Fruit fly (Drosophila melanogaster) whole organism, adult: ENCODE measurements around the gene Hibch.

ENCODE experiments used
- CG11617 ChIP-seq: fragments of 200-800 bp; sonication (Bioruptor generic); optimal IDR thresholded peaks from 2 replicates; lab custom pipeline; 2017; ENCODE audit warnings: mild to moderate bottlenecking, missing biosample characterization, missing genetic modification reagents, missing genetic modification characterization
- CG12768 ChIP-seq: fragments of 200-800 bp; sonication (Bioruptor generic); optimal IDR thresholded peaks from 2 replicates; lab custom pipeline; 2017; ENCODE audit warnings: missing biosample characterization, missing genetic modification characterization, mild to moderate bottlenecking, moderate library complexity, missing genetic modification reagents
- CG14711 ChIP-seq: fragments of 200-800 bp; sonication (Bioruptor generic); optimal IDR thresholded peaks from 2 replicates; lab custom pipeline; 2018; ENCODE audit warnings: missing biosample characterization, mild to moderate bottlenecking, missing genetic modification characterization, moderate library complexity
- CG1620 ChIP-seq: fragments of 200-800 bp; sonication (Bioruptor generic); optimal IDR thresholded peaks from 2 replicates; lab custom pipeline; 2016; ENCODE audit warnings: missing biosample characterization, missing genetic modification characterization
- CG33017 ChIP-seq: fragments of 200-800 bp; sonication (Bioruptor generic); optimal IDR thresholded peaks from 2 replicates; lab custom pipeline; 2018; ENCODE audit warnings: missing biosample characterization, mild to moderate bottlenecking, missing genetic modification characterization, moderate library complexity
- CG5204 ChIP-seq: fragments of 200-800 bp; sonication (Bioruptor generic); optimal IDR thresholded peaks from 2 replicates; lab custom pipeline; 2016; ENCODE audit warnings: missing biosample characterization, missing genetic modification characterization
- CG7045 ChIP-seq: fragments of 200-800 bp; sonication (Bioruptor generic); optimal IDR thresholded peaks from 2 replicates; lab custom pipeline; 2017; ENCODE audit warnings: missing biosample characterization, mild to moderate bottlenecking, missing genetic modification characterization
- CG7101 ChIP-seq: fragments of 200-800 bp; sonication (Bioruptor generic); optimal IDR thresholded peaks from 2 replicates; lab custom pipeline; 2018; ENCODE audit warnings: missing biosample characterization, mild to moderate bottlenecking, missing genetic modification characterization, moderate library complexity
- Clk ChIP-seq: fragments of 200-800 bp; sonication (Bioruptor generic); optimal IDR thresholded peaks from 2 replicates; lab custom pipeline; 2017; ENCODE audit warnings: missing biosample characterization, missing genetic modification characterization
- Crg-1 ChIP-seq: fragments of 200-800 bp; sonication (Bioruptor generic); optimal IDR thresholded peaks from 2 replicates; lab custom pipeline; 2016; ENCODE audit warnings: missing biosample characterization, missing genetic modification characterization
- Hr96 ChIP-seq: fragments of 200-800 bp; sonication (Bioruptor generic); optimal IDR thresholded peaks from 2 replicates; lab custom pipeline; 2016; ENCODE audit warnings: missing biosample characterization, missing genetic modification characterization
- Mnt ChIP-seq: fragments of 200-800 bp; sonication (Bioruptor generic); optimal IDR thresholded peaks from 2 replicates; lab custom pipeline; 2016; ENCODE audit warnings: missing biosample characterization, mild to moderate bottlenecking, missing genetic modification characterization
- bab1 ChIP-seq: fragments of 200-800 bp; sonication (Bioruptor generic); optimal IDR thresholded peaks from 3 replicates; lab custom pipeline; 2019; ENCODE audit warnings: missing biosample characterization, mild to moderate bottlenecking, missing genetic modification characterization, moderate library complexity
- cic ChIP-seq: fragments of 200-800 bp; sonication (Bioruptor generic); optimal IDR thresholded peaks from 2 replicates; lab custom pipeline; 2017; ENCODE audit warnings: missing biosample characterization, mild to moderate bottlenecking, missing genetic modification characterization, moderate library complexity
- cnc ChIP-seq, 2 experiments: fragments of >200 bp; optimal IDR thresholded peaks; 2 replicates each; lab custom pipeline; 2017
- kay ChIP-seq: fragments of 200-800 bp; sonication (Bioruptor generic); peaks from one replicate; lab custom pipeline; 2016; ENCODE audit warnings: missing biosample characterization, missing genetic modification characterization, borderline replicate concordance
- ovo ChIP-seq: fragments of 200-800 bp; sonication (Bioruptor generic); optimal IDR thresholded peaks from 2 replicates; lab custom pipeline; 2016; ENCODE audit warnings: missing biosample characterization, missing genetic modification characterization
- pad ChIP-seq: fragments of 200-800 bp; sonication (Bioruptor generic); optimal IDR thresholded peaks from 3 replicates; lab custom pipeline; 2017; ENCODE audit warnings: missing biosample characterization, missing genetic modification characterization, mild to moderate bottlenecking, moderate library complexity, missing genetic modification reagents
- tj ChIP-seq: fragments of 200-800 bp; sonication (Bioruptor generic); optimal IDR thresholded peaks from 3 replicates; lab custom pipeline; 2017; ENCODE audit warnings: missing biosample characterization, mild to moderate bottlenecking, missing genetic modification characterization, moderate library complexity
- toe ChIP-seq: fragments of 200-800 bp; sonication (Bioruptor generic); optimal IDR thresholded peaks from 2 replicates; lab custom pipeline; 2016; ENCODE audit warnings: missing biosample characterization, missing genetic modification characterization

Gene Hibch

dm6 chr3R:15339111-15339510, 17.9 kb upstream of the Hibch start:
- TF ChIP-seq Hr96 (GFP tag; lab: Kevin White, UChicago) (no peak), Clk (GFP tag; lab: Kevin White, UChicago) (no peak), bab1 (GFP tag; lab: Kevin White, UChicago) (no peak), CG7101 (tag; lab: Kevin White, UChicago) (no peak), cic (GFP tag; lab: Kevin White, UChicago) (no peak), CG14711 (tag; lab: Kevin White, UChicago) (no peak), CG12768 (GFP tag; lab: Kevin White, UChicago) (no peak), toe (GFP tag; lab: Kevin White, UChicago) (no peak), pad (GFP tag; lab: Kevin White, UChicago) (no peak), CG5204 (GFP tag; lab: Kevin White, UChicago) (no peak), cnc (optimal IDR thresholded peaks at IDR 0.05; lab: Kevin White, UChicago) (no peak), ovo (GFP tag; lab: Kevin White, UChicago) (no peak), kay (GFP tag; lab: Kevin White, UChicago) (no peak), CG33017 (no peak), Crg-1 (GFP tag; lab: Kevin White, UChicago) (no peak), Mnt (GFP tag; lab: Kevin White, UChicago) (no peak), CG11617 (GFP tag; lab: Kevin White, UChicago) (no peak), CG7045 (GFP tag; lab: Kevin White, UChicago) (no peak), CG1620 (GFP tag; lab: Kevin White, UChicago) (no peak), tj (GFP tag; lab: Kevin White, UChicago) (no peak)

- TF ChIP-seq Clk (GFP tag; lab: Kevin White, UChicago) (no peak), Mnt (GFP tag; lab: Kevin White, UChicago) (no peak), Crg-1 (GFP tag; lab: Kevin White, UChicago) (no peak), ovo (GFP tag; lab: Kevin White, UChicago) (peak; percentile 43), tj (GFP tag; lab: Kevin White, UChicago) (no peak), cic (GFP tag; lab: Kevin White, UChicago) (no peak), CG12768 (GFP tag; lab: Kevin White, UChicago) (no peak), CG5204 (GFP tag; lab: Kevin White, UChicago) (no peak), toe (GFP tag; lab: Kevin White, UChicago) (no peak), Hr96 (GFP tag; lab: Kevin White, UChicago) (no peak), CG11617 (GFP tag; lab: Kevin White, UChicago) (peak; percentile 1), bab1 (GFP tag; lab: Kevin White, UChicago) (peak; percentile 5), CG14711 (tag; lab: Kevin White, UChicago) (no peak), cnc (optimal IDR thresholded peaks at IDR 0.05; lab: Kevin White, UChicago) (no peak), kay (GFP tag; lab: Kevin White, UChicago) (no peak), CG33017 (no peak), CG1620 (GFP tag; lab: Kevin White, UChicago) (no peak), CG7101 (tag; lab: Kevin White, UChicago) (no peak)
These were observed 16.8 kb upstream of the Hibch start, which contains the start of gene SerRS-m for dm6 chr3R:15340052-15340732. Gene SerRS-m, plus strand, starts transcription at chr3R:15340667.

- TF ChIP-seq toe (GFP tag; lab: Kevin White, UChicago), result no peak
- no peak for TF ChIP-seq bab1 (GFP tag; lab: Kevin White, UChicago)
- TF ChIP-seq CG33017, result no peak
- no peak for TF ChIP-seq CG11617 (GFP tag; lab: Kevin White, UChicago)
- no peak for TF ChIP-seq Hr96 (GFP tag; lab: Kevin White, UChicago)
- no peak for TF ChIP-seq Clk (GFP tag; lab: Kevin White, UChicago)
- no peak for TF ChIP-seq CG1620 (GFP tag; lab: Kevin White, UChicago)
- TF ChIP-seq tj (GFP tag; lab: Kevin White, UChicago), result peak; percentile 94
- no peak for TF ChIP-seq ovo (GFP tag; lab: Kevin White, UChicago)
- TF ChIP-seq CG7045 (GFP tag; lab: Kevin White, UChicago), result peak; percentile 3
- no peak for TF ChIP-seq kay (GFP tag; lab: Kevin White, UChicago)
- TF ChIP-seq pad (GFP tag; lab: Kevin White, UChicago), result no peak
- TF ChIP-seq CG14711 (tag; lab: Kevin White, UChicago), result no peak
- TF ChIP-seq cnc (optimal IDR thresholded peaks at IDR 0.05; lab: Kevin White, UChicago), result no peak
- TF ChIP-seq CG7101 (tag; lab: Kevin White, UChicago), result no peak
- no peak for TF ChIP-seq Crg-1 (GFP tag; lab: Kevin White, UChicago)
- TF ChIP-seq Mnt (GFP tag; lab: Kevin White, UChicago), result no peak
- no peak for TF ChIP-seq CG5204 (GFP tag; lab: Kevin White, UChicago)
- TF ChIP-seq cic (GFP tag; lab: Kevin White, UChicago), result no peak
- peak; percentile 0 for TF ChIP-seq CG12768 (GFP tag; lab: Kevin White, UChicago)
These were observed 14.6 kb upstream of the Hibch start for dm6 chr3R:15342432-15342925.

dm6 chr3R:15342926-15343685, 13.9 kb upstream of the Hibch start, which contains the start of gene Nagk:
Gene Nagk, minus strand, starts transcription at chr3R:15343256.
- TF ChIP-seq cnc (optimal IDR thresholded peaks at IDR 0.05; lab: Kevin White, UChicago), result no peak
- peak; percentile 38 for TF ChIP-seq ovo (GFP tag; lab: Kevin White, UChicago)
- TF ChIP-seq Mnt (GFP tag; lab: Kevin White, UChicago), result peak; percentile 82
- TF ChIP-seq CG33017, result peak; percentile 24
- TF ChIP-seq CG5204 (GFP tag; lab: Kevin White, UChicago), result no peak
- TF ChIP-seq Clk (GFP tag; lab: Kevin White, UChicago), result peak; percentile 51
- TF ChIP-seq Crg-1 (GFP tag; lab: Kevin White, UChicago), result peak; percentile 78
- TF ChIP-seq CG7045 (GFP tag; lab: Kevin White, UChicago), result peak; percentile 67
- TF ChIP-seq CG1620 (GFP tag; lab: Kevin White, UChicago), result peak; percentile 64
- TF ChIP-seq bab1 (GFP tag; lab: Kevin White, UChicago), result peak; percentile 1
- TF ChIP-seq Hr96 (GFP tag; lab: Kevin White, UChicago), result no peak
- TF ChIP-seq tj (GFP tag; lab: Kevin White, UChicago), result no peak
- TF ChIP-seq pad (GFP tag; lab: Kevin White, UChicago), result peak; percentile 68
- no peak for TF ChIP-seq kay (GFP tag; lab: Kevin White, UChicago)
- peak; percentile 44 for TF ChIP-seq CG14711 (tag; lab: Kevin White, UChicago)
- peak; percentile 58 for TF ChIP-seq cic (GFP tag; lab: Kevin White, UChicago)
- TF ChIP-seq CG7101 (tag; lab: Kevin White, UChicago), result peak; percentile 58
- peak; percentile 90 for TF ChIP-seq toe (GFP tag; lab: Kevin White, UChicago)
- peak; percentile 86 for TF ChIP-seq CG11617 (GFP tag; lab: Kevin White, UChicago)
- peak; percentile 35 for TF ChIP-seq CG12768 (GFP tag; lab: Kevin White, UChicago)
